In the genomic region with DNA sequence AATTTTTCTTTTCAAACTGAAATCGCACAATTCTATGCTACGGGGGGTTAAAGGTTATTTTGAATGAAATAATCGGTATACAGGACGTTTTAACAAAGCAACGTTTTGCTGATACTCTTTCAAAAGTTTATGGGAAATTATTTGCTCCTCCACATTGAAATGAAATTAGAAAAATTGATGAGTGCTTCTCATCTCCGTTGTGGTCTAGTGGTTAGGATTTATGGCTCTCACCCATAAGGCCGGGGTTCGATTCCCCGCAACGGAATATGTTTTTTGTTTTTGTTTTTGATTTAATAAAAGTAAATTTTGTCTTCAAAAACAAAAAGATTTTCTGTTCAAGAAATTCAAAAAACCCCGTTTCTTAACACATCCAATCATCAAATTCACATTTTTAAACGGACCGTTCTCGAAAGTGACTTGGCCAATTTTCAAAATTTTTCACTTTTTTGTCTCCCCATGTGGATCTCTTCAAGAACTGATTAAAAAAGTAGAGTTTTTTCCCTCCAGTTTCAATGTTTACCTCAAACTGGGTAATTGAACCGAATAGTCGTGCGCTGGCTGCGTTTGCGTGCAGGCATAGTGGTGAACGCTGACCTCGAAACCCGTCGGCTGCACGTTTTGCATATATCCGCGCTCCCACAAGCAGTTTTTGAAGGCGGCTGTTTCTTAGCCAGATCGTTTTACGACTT, we compare ENCODE assay signal across 1 worm cellular context.
TF ChIP-seq lines count a peak whose summit lies in the region.

No protein-coding gene starts in this region.

TF ChIP-seq in whole organism, young adult, 124 proteins besides CTCF, POLR2A, EP300 and RAD21 (continued from another document):
- TF ChIP-seq B0035.1 (tag; optimal IDR thresholded peaks at IDR 0.05; lab: Kevin White, UChicago) = no peak
TF ChIP-seq in whole organism, young adult: peak in this region for 15.
